Fruit fly (Drosophila melanogaster) whole organism: ENCODE measurements around the gene rt.

Source experiments
- CG8478 ChIP-seq: fragments of >200 bp; optimal IDR thresholded peaks from 2 replicates; lab custom pipeline; 2018; ENCODE audit warnings: inconsistent platforms
- Dll ChIP-seq: fragments of >200 bp; optimal IDR thresholded peaks from 2 replicates; lab custom pipeline; 2017
- EcR ChIP-seq, 2 experiments: fragments of >200 bp; optimal IDR thresholded peaks; 2 replicates each; lab custom pipeline; 2017; ENCODE audit warnings: missing biosample characterization in 2 of 2, missing genetic modification characterization in 2 of 2, missing genetic modification reagents in 2 of 2
- pan ChIP-seq: fragments of >200 bp; optimal IDR thresholded peaks from 2 replicates; lab custom pipeline; 2017
- usp ChIP-seq: fragments of >200 bp; optimal IDR thresholded peaks from 2 replicates; lab custom pipeline; 2017; ENCODE audit warnings: missing biosample characterization, missing genetic modification characterization, mixed read lengths

DNA sequence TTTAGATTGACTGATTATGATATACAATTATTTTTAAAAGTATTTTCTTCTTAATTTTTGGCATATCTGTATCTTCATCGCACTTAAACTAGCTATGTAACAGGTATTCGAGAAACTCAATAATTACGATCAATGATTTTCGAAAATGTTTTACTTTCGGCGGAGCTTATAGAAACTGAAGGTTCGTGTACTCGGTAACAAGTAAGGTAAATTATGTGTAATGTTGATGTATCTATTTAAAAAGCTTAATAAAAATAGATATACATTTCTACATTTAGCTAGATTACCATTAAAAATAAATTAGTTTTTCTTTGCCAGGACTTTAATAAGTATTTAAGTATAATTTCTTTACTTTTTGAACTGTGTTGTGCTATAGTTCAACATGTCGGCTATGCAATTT lies 8.7 kb downstream of the rt start:
- TF ChIP-seq Dll (lab: Kevin White, UChicago), result no peak
- no peak for TF ChIP-seq pan (lab: Kevin White, UChicago)
- no peak for TF ChIP-seq usp (GFP tag; lab: Kevin White, UChicago)
- TF ChIP-seq EcR (GFP tag; optimal IDR thresholded peaks at IDR 0.05; lab: Kevin White, UChicago), result no peak
- no peak for TF ChIP-seq CG8478 (lab: Kevin White, UChicago)
